Worm (Caenorhabditis elegans) whole organism, late embryonic: ENCODE measurements around the gene apa-2.
A peak's percentile ranks its signal among the peaks of the same experiment; 100 is the strongest.

ENCODE experiments used
- hlh-13 ChIP-seq: fragments of 200-800 bp; sonication (Bioruptor generic); optimal IDR thresholded peaks from 2 replicates; lab custom pipeline; 2018; ENCODE audit warnings: mild to moderate bottlenecking, missing genetic modification characterization, missing compliant biosample characterization
- nhr-11 ChIP-seq: fragments of 150-350 bp; optimal IDR thresholded peaks from 2 replicates; lab custom pipeline; 2014; ENCODE audit warnings: missing biosample characterization, missing genetic modification characterization
- pax-1 ChIP-seq: fragments of 150-350 bp; optimal IDR thresholded peaks from 2 replicates; lab custom pipeline; 2014; ENCODE audit warnings: missing biosample characterization, missing genetic modification characterization

DNA sequence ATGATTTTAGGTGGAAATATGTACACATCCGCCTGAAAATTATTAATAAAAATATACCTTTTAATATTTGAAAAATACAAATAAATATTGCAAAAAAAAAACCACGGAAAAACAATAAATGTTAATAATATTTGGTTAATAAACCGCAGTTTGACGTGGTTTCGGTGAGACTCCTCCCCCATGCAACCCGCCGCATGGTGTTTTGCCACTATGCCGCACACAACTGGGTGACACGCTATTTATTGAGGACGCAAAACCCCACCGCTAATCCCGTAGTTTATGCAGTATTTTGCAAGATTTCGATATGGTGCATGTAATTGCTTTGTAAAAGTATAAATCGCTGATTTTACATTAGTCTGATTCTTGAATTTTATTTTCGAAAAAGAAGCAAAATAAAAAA lies 41.9 kb upstream of the apa-2 start, which contains the start of gene gly-13:
- TF ChIP-seq pax-1 (tag; lab: Kevin White, UChicago) (no peak), nhr-11 (tag; lab: Kevin White, UChicago) (no peak), hlh-13 (GFP tag; lab: Kevin White, UChicago) (peak; percentile 48)
